Fruit fly (Drosophila melanogaster): ENCODE measurements around the gene CG15459.
A peak's percentile ranks its signal among the peaks of the same experiment; 100 is the strongest.

CG15459 gene

dm6 chrX:20434534-20434933, 21.2 kb upstream of the CG15459 start:
- no peak for TF ChIP-seq Dif (GFP tag; optimal IDR thresholded peaks at IDR 0.05; ENCODE audit: partially characterized antibody)
- no peak for TF ChIP-seq Hr78 (GFP tag; optimal IDR thresholded peaks at IDR 0.05)
- no peak for TF ChIP-seq N (GFP tag; optimal IDR thresholded peaks at IDR 0.05)
- no peak for TF ChIP-seq Mio (GFP tag; optimal IDR thresholded peaks at IDR 0.05)
- no peak for TF ChIP-seq dmrt93B (GFP tag; optimal IDR thresholded peaks at IDR 0.05)
- TF ChIP-seq foxo (GFP tag; optimal IDR thresholded peaks at IDR 0.05): no peak
- no peak for TF ChIP-seq fru (GFP tag; optimal IDR thresholded peaks at IDR 0.05)
- no peak for TF ChIP-seq CG9705 (GFP tag; optimal IDR thresholded peaks at IDR 0.05)
- no peak for TF ChIP-seq Rel (GFP tag; optimal IDR thresholded peaks at IDR 0.05)
- no peak for TF ChIP-seq Rel (tag; optimal IDR thresholded peaks at IDR 0.05)
- no peak for TF ChIP-seq Abd-B (GFP tag; optimal IDR thresholded peaks at IDR 0.05)
- TF ChIP-seq Dfd (GFP tag; optimal IDR thresholded peaks at IDR 0.05): no peak
- TF ChIP-seq GATAd (GFP tag; optimal IDR thresholded peaks at IDR 0.05): no peak
- no peak for TF ChIP-seq sage (GFP tag; optimal IDR thresholded peaks at IDR 0.05)
- no peak for TF ChIP-seq br (GFP tag; optimal IDR thresholded peaks at IDR 0.05)
- no peak for TF ChIP-seq Sp1 (GFP tag; optimal IDR thresholded peaks at IDR 0.05)
- no peak for TF ChIP-seq sv (GFP tag; optimal IDR thresholded peaks at IDR 0.05)
- no peak for TF ChIP-seq HLH106 (tag; optimal IDR thresholded peaks at IDR 0.05)
- no peak for TF ChIP-seq CrebA (GFP tag; optimal IDR thresholded peaks at IDR 0.05; ENCODE audit: borderline replicate concordance)
- no peak for TF ChIP-seq lola (GFP tag; optimal IDR thresholded peaks at IDR 0.05)
- TF ChIP-seq rgr (GFP tag; optimal IDR thresholded peaks at IDR 0.05): no peak

- no peak for TF ChIP-seq Myc (optimal IDR thresholded peaks at IDR 0.05)
- no peak for TF ChIP-seq Abd-B (GFP tag; optimal IDR thresholded peaks at IDR 0.05)
- TF ChIP-seq woc (GFP tag; optimal IDR thresholded peaks at IDR 0.05): peak; percentile 10
- TF ChIP-seq psq (GFP tag; optimal IDR thresholded peaks at IDR 0.05): no peak
- no peak for TF ChIP-seq ey (GFP tag; optimal IDR thresholded peaks at IDR 0.05)
- no peak for TF ChIP-seq dl (GFP tag; optimal IDR thresholded peaks at IDR 0.05; ENCODE audit: insufficient read depth in 1 of 2, partially characterized antibody in 2 of 2)
- TF ChIP-seq Dfd (GFP tag; optimal IDR thresholded peaks at IDR 0.05): no peak
- peak; percentile 26 for TF ChIP-seq N (GFP tag; optimal IDR thresholded peaks at IDR 0.05)
- TF ChIP-seq fru (GFP tag; optimal IDR thresholded peaks at IDR 0.05): no peak
- TF ChIP-seq Hr78 (GFP tag; optimal IDR thresholded peaks at IDR 0.05): no peak
- TF ChIP-seq Sp1 (GFP tag; optimal IDR thresholded peaks at IDR 0.05): no peak
- TF ChIP-seq Rel (GFP tag; optimal IDR thresholded peaks at IDR 0.05): no peak
- TF ChIP-seq Rel (tag; optimal IDR thresholded peaks at IDR 0.05): no peak
- TF ChIP-seq HLH106 (tag; optimal IDR thresholded peaks at IDR 0.05): peak; percentile 35
Measured at dm6 chrX:20433345-20434332, 20.3 kb upstream of the CG15459 start, which contains the start of gene CG1695. TSS of gene CG1695 (plus strand) at chrX:20433950.

- TF ChIP-seq pan (optimal IDR thresholded peaks at IDR 0.05): no peak
- TF ChIP-seq lola (GFP tag; optimal IDR thresholded peaks at IDR 0.05): no peak
- peak; percentile 84 for TF ChIP-seq dmrt93B (GFP tag; optimal IDR thresholded peaks at IDR 0.05)
- TF ChIP-seq brk (GFP tag; optimal IDR thresholded peaks at IDR 0.05): no peak
- peak; percentile 87 for TF ChIP-seq fru (GFP tag; optimal IDR thresholded peaks at IDR 0.05)
- no peak for TF ChIP-seq usp (GFP tag; optimal IDR thresholded peaks at IDR 0.05)
- no peak for TF ChIP-seq dsf (GFP tag; optimal IDR thresholded peaks at IDR 0.05; ENCODE audit: borderline replicate concordance)
- TF ChIP-seq OdsH (GFP tag; optimal IDR thresholded peaks at IDR 0.05): peak; percentile 70
- peak; percentile 91 for TF ChIP-seq HLH106 (tag; optimal IDR thresholded peaks at IDR 0.05)
- TF ChIP-seq Hr83 (GFP tag; optimal IDR thresholded peaks at IDR 0.05; ENCODE audit: poor library complexity, severe bottlenecking): no peak
- no peak for TF ChIP-seq Dif (GFP tag; optimal IDR thresholded peaks at IDR 0.05; ENCODE audit: partially characterized antibody)
- no peak for TF ChIP-seq Abd-B (GFP tag; optimal IDR thresholded peaks at IDR 0.05)
- no peak for TF ChIP-seq dl (GFP tag; optimal IDR thresholded peaks at IDR 0.05; ENCODE audit: insufficient read depth in 1 of 2, partially characterized antibody in 2 of 2)
- peak; percentile 97 for TF ChIP-seq woc (GFP tag; optimal IDR thresholded peaks at IDR 0.05)
- no peak for TF ChIP-seq Dfd (GFP tag; optimal IDR thresholded peaks at IDR 0.05)
- peak; percentile 76 for TF ChIP-seq CG32264 (GFP tag; optimal IDR thresholded peaks at IDR 0.05)
- peak; percentile 29 to 86 for TF ChIP-seq foxo (GFP tag; optimal IDR thresholded peaks at IDR 0.05)
- TF ChIP-seq N (GFP tag; optimal IDR thresholded peaks at IDR 0.05): no peak
- no peak for TF ChIP-seq tai (GFP tag; optimal IDR thresholded peaks at IDR 0.05)
- TF ChIP-seq ey (GFP tag; optimal IDR thresholded peaks at IDR 0.05): peak; percentile 82
- TF ChIP-seq h (GFP tag; optimal IDR thresholded peaks at IDR 0.05): peak; percentile 91
- no peak for TF ChIP-seq Hr78 (GFP tag; optimal IDR thresholded peaks at IDR 0.05)
- peak; percentile 65 for TF ChIP-seq psq (GFP tag; optimal IDR thresholded peaks at IDR 0.05)
- no peak for TF ChIP-seq Vsx2 (GFP tag; optimal IDR thresholded peaks at IDR 0.05; ENCODE audit: partially characterized antibody)
- no peak for TF ChIP-seq br (GFP tag; optimal IDR thresholded peaks at IDR 0.05)
- no peak for TF ChIP-seq CrebA (GFP tag; optimal IDR thresholded peaks at IDR 0.05; ENCODE audit: borderline replicate concordance)
- TF ChIP-seq Jra (GFP tag; optimal IDR thresholded peaks at IDR 0.05): peak; percentile 44
- peak; percentile 89 for TF ChIP-seq CG9705 (GFP tag; optimal IDR thresholded peaks at IDR 0.05)
- TF ChIP-seq GATAd (GFP tag; optimal IDR thresholded peaks at IDR 0.05): no peak
- no peak for TF ChIP-seq Hnf4 (GFP tag; optimal IDR thresholded peaks at IDR 0.05)
- TF ChIP-seq rgr (GFP tag; optimal IDR thresholded peaks at IDR 0.05): peak; percentile 83
- TF ChIP-seq Sp1 (GFP tag; optimal IDR thresholded peaks at IDR 0.05): peak; percentile 80
- no peak for TF ChIP-seq sage (GFP tag; optimal IDR thresholded peaks at IDR 0.05)
- no peak for TF ChIP-seq Myc (optimal IDR thresholded peaks at IDR 0.05)
- no peak for TF ChIP-seq Mio (GFP tag; optimal IDR thresholded peaks at IDR 0.05)
Measured at dm6 chrX:20429482-20430204, 16.3 kb upstream of the CG15459 start, which contains the start of the genes CG11710 and mal. TSS of gene CG11710 (minus strand) at chrX:20429673. TSS of gene mal (plus strand) at chrX:20429675.

Data from whole organism, wandering third instar larva.